Worm (Caenorhabditis elegans): ENCODE measurements around the gene npa-1.

- TF ChIP-seq klf-2 (GFP tag; conservative IDR thresholded peaks at IDR 0.05) (no peak), flt-1 (GFP tag; IDR thresholded peaks at IDR 0.05) (no peak), T22C8.4 (GFP tag; IDR thresholded peaks at IDR 0.05) (no peak), ref-1 (GFP tag; conservative IDR thresholded peaks at IDR 0.05) (no peak)
These were observed 48.5 kb upstream of the npa-1 start, which contains the start of gene F20A1.6 for ce11 chrV:7027055-7027454.

All from whole organism, midembryonic.